Fruit fly (Drosophila melanogaster): Measurements from ENCODE around the gene CG12523.

CG12523 gene

dm6 chr3L:10795911-10796310, 5.1 kb upstream of the CG12523 start (continued):
- TF ChIP-seq CG15269 (tag; optimal IDR thresholded peaks at IDR 0.05), result peak; percentile 40
- peak; percentile 10 for TF ChIP-seq CG10209 (GFP tag; optimal IDR thresholded peaks at IDR 0.05)
- TF ChIP-seq CG2678 (tag; optimal IDR thresholded peaks at IDR 0.05), result peak; percentile 44
- TF ChIP-seq CG11504 (tag; optimal IDR thresholded peaks at IDR 0.05), result peak; percentile 49
- TF ChIP-seq CG13624 (GFP tag; optimal IDR thresholded peaks at IDR 0.05), result peak; percentile 3
- TF ChIP-seq phol (tag; optimal IDR thresholded peaks at IDR 0.05), result peak; percentile 5
- no peak for TF ChIP-seq Pdp1 (GFP tag; optimal IDR thresholded peaks at IDR 0.05)
- 0 out of 2 replicates have a peak, but pooled peaks have one; percentile 12 for TF ChIP-seq CG31441 (GFP tag; IDR thresholded peaks at IDR 0.05)
- peak; percentile 17; the same call in 1 of the 3 replicates for TF ChIP-seq row (GFP tag; IDR thresholded peaks at IDR 0.05)
- peak; percentile 12; the same call in 1 of the 2 replicates for TF ChIP-seq Ada2b (GFP tag; IDR thresholded peaks at IDR 0.05)
- TF ChIP-seq tgo (GFP tag; IDR thresholded peaks at IDR 0.05), result 0 out of 3 replicates have a peak, but pooled peaks have one; percentile 15
- TF ChIP-seq CG2120 (GFP tag; optimal IDR thresholded peaks at IDR 0.05), result peak; percentile 49
- peak; percentile 7 for TF ChIP-seq Hmr (GFP tag; optimal IDR thresholded peaks at IDR 0.05)
- TF ChIP-seq H2.0 (GFP tag; IDR thresholded peaks at IDR 0.05), result no peak
- no peak for TF ChIP-seq ham (GFP tag; IDR thresholded peaks at IDR 0.05)
- TF ChIP-seq CG11695 (GFP tag; IDR thresholded peaks at IDR 0.05), result 0 out of 3 replicates have a peak, but pooled peaks have one; percentile 40
- no peak for TF ChIP-seq Sox100B (GFP tag; optimal IDR thresholded peaks at IDR 0.05)
- peak; percentile 41 for TF ChIP-seq Oli (tag; optimal IDR thresholded peaks at IDR 0.05)
- TF ChIP-seq org-1 (GFP tag; optimal IDR thresholded peaks at IDR 0.05), result peak; percentile 20
- TF ChIP-seq fd3F (GFP tag; optimal IDR thresholded peaks at IDR 0.05), result peak; percentile 20
- peak; percentile 12 for TF ChIP-seq CG13424 (tag; optimal IDR thresholded peaks at IDR 0.05)
- peak; percentile 66 for TF ChIP-seq gem (tag; optimal IDR thresholded peaks at IDR 0.05)
- TF ChIP-seq Hr51 (GFP tag; optimal IDR thresholded peaks at IDR 0.05), result peak in 1 of 2 experiments; percentile 41
- no peak for TF ChIP-seq CG15011 (GFP tag; optimal IDR thresholded peaks at IDR 0.05)
- no peak for TF ChIP-seq D (optimal IDR thresholded peaks at IDR 0.05)
- no peak for TF ChIP-seq D (GFP tag; optimal IDR thresholded peaks at IDR 0.05)
- peak; percentile 17 for TF ChIP-seq Abd-B (GFP tag; optimal IDR thresholded peaks at IDR 0.05)
- no peak for TF ChIP-seq salm (tag; optimal IDR thresholded peaks at IDR 0.05)
- TF ChIP-seq CG7556 (GFP tag; optimal IDR thresholded peaks at IDR 0.05), result peak; percentile 27
- peak; percentile 21; the same call in 1 of the 2 replicates for TF ChIP-seq lmd (GFP tag; IDR thresholded peaks at IDR 0.05)
- no peak for TF ChIP-seq Hr39 (optimal IDR thresholded peaks at IDR 0.05)
- TF ChIP-seq CG7839 (tag; optimal IDR thresholded peaks at IDR 0.05), result peak; percentile 45
- TF ChIP-seq CG8924 (tag; optimal IDR thresholded peaks at IDR 0.05), result peak; percentile 23
- peak; percentile 1 for TF ChIP-seq bab2 (GFP tag; optimal IDR thresholded peaks at IDR 0.05)
- TF ChIP-seq CoRest (tag; optimal IDR thresholded peaks at IDR 0.05), result peak; percentile 69
- TF ChIP-seq Meics (GFP tag; optimal IDR thresholded peaks at IDR 0.05), result peak; percentile 20
- TF ChIP-seq pita (GFP tag; optimal IDR thresholded peaks at IDR 0.05), result no peak
- TF ChIP-seq Xrp1 (GFP tag; IDR thresholded peaks at IDR 0.05), result no peak

- 0 out of 2 replicates have a peak, but pooled peaks have one; percentile 9 for TF ChIP-seq Nf-YA (GFP tag; IDR thresholded peaks at IDR 0.05)
- no peak for TF ChIP-seq D19B (GFP tag; optimal IDR thresholded peaks at IDR 0.05)
- peak; percentile 2 for TF ChIP-seq gem (tag; optimal IDR thresholded peaks at IDR 0.05)
- peak; percentile 3 for TF ChIP-seq Oli (tag; optimal IDR thresholded peaks at IDR 0.05)
- TF ChIP-seq dpn (GFP tag; optimal IDR thresholded peaks at IDR 0.05), result no peak
Measured at dm6 chr3L:10799988-10800387, 1.0 kb upstream of the CG12523 start.
